Worm (Caenorhabditis elegans): ENCODE data around the gene Y53C12B.1.

DNA sequence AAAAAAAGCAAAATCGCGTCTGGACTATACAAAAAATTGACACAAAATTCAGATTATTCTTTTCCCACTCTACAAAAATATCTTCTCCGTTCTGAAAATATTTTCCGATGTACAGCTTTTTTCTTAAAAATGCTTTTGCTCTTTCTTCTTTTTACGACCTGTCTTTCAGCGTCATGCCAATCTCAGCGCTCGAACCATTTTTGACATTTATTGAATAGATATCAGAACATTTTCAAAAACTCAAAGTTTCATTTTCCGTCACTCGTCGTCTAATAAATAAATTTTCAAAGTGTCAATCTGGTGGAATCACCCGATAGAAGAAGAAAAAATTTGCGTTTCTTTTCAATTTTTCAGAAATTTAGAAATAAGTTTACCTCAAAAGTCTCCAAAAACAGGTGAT, 4.5 kb downstream of the Y53C12B.1 start:
- no peak for TF ChIP-seq B0310.2 (tag; optimal IDR thresholded peaks at IDR 0.05)
- TF ChIP-seq flt-1 (GFP tag; IDR thresholded peaks at IDR 0.05) = no peak
